Worm (Caenorhabditis elegans): ENCODE data around the gene R05A10.1.

DNA sequence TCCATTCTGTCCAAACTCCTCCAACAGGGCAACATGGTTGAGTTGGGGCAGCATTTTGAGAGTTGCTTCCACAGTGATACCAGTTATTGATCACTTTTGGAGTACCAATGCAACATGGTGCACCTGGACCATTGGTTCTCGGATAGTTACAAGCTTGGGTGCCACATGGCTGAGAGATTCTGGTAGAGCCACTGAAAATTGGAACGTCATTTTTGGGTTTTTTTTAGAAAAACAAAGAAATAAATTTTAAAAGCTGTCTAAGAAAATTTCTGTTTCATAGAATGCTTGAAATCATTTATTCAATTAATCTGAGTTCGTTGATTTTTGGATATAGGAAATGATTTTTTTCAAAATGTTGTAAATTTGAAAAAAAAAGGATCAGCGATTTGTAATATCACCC is 45.0 kb downstream of the R05A10.1 start:
- no peak for TF ChIP-seq ztf-11 (tag; optimal IDR thresholded peaks at IDR 0.05)
- TF ChIP-seq ces-1 (GFP tag; optimal IDR thresholded peaks at IDR 0.05) = no peak
- TF ChIP-seq elt-1 (tag; optimal IDR thresholded peaks at IDR 0.05; ENCODE audit: borderline replicate concordance, insufficient read depth) = no peak
